Fruit fly (Drosophila melanogaster): ENCODE measurements around the gene CG43783.

The CG43783 gene

DNA sequence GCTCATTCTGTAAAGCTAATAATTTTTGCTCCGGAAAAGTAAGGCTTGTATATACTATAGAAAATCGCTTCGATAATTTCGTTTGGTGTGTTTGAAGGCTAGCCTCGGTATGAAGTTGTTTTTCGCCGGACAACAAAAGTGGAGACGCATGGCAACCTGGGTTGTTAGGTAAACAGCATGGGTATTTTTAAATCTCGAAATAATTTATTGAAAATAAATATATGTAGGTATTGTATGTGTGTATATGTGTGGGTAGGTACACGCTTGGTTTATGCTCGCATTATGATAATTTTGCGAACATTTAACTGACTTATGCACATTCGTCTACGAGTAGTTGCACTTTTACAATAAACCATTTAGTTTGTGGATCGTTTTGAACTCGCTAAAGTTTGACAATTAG is 36.1 kb upstream of the CG43783 start, which contains the start of gene CG5280:
CG5280 (minus strand) TSS at position 101 of the 400 bp plus-strand sequence.
- TF ChIP-seq lola (GFP tag; optimal IDR thresholded peaks at IDR 0.05) (no peak), psq (GFP tag; optimal IDR thresholded peaks at IDR 0.05) (no peak), Rel (GFP tag; optimal IDR thresholded peaks at IDR 0.05) (no peak), Rel (tag; optimal IDR thresholded peaks at IDR 0.05) (no peak), ey (GFP tag; optimal IDR thresholded peaks at IDR 0.05) (no peak), Dif (GFP tag; optimal IDR thresholded peaks at IDR 0.05; ENCODE audit: partially characterized antibody) (no peak), fru (GFP tag; optimal IDR thresholded peaks at IDR 0.05) (no peak)

DNA sequence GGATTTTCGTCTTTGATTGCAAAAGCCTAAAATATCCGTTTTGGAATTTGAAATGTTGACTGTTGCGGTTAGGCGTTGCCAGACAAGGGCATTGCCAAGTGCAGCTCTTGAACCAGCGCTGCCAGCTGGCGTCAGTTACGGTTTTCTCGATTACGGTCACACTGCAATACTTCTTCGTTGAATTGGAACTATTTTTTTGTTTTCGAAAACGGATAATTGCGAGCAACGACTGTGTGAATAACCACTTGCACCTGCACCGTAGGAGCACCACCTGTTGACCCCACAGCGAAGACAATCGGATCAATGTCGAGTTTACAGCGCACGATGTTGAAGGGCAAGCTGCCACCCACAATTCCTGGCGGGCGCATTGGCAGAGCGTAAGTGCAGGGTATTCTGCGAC is 32.5 kb upstream of the CG43783 start, which contains the start of gene CG5068:
CG5068 (plus strand) TSS at position 129 of the 400 bp plus-strand sequence.
- TF ChIP-seq Vsx2 (GFP tag; optimal IDR thresholded peaks at IDR 0.05; ENCODE audit: partially characterized antibody) (peak; percentile 40), CG32264 (GFP tag; optimal IDR thresholded peaks at IDR 0.05) (no peak), Rel (GFP tag; optimal IDR thresholded peaks at IDR 0.05) (no peak), Rel (tag; optimal IDR thresholded peaks at IDR 0.05) (peak; percentile 43)

- TF ChIP-seq Dfd (GFP tag; optimal IDR thresholded peaks at IDR 0.05), result no peak
- no peak for TF ChIP-seq h (GFP tag; optimal IDR thresholded peaks at IDR 0.05)
- TF ChIP-seq br (GFP tag; optimal IDR thresholded peaks at IDR 0.05), result no peak
- TF ChIP-seq dmrt93B (GFP tag; optimal IDR thresholded peaks at IDR 0.05), result no peak
- peak; percentile 3 for TF ChIP-seq fru (GFP tag; optimal IDR thresholded peaks at IDR 0.05)
- no peak for TF ChIP-seq Jra (GFP tag; optimal IDR thresholded peaks at IDR 0.05)
- peak; percentile 18 for TF ChIP-seq Dif (GFP tag; optimal IDR thresholded peaks at IDR 0.05; ENCODE audit: partially characterized antibody)
- TF ChIP-seq Hr78 (GFP tag; optimal IDR thresholded peaks at IDR 0.05), result no peak
- no peak for TF ChIP-seq jim (GFP tag; optimal IDR thresholded peaks at IDR 0.05)
- TF ChIP-seq sage (GFP tag; optimal IDR thresholded peaks at IDR 0.05), result no peak
- no peak for TF ChIP-seq usp (GFP tag; optimal IDR thresholded peaks at IDR 0.05)
- TF ChIP-seq psq (GFP tag; optimal IDR thresholded peaks at IDR 0.05), result no peak
- TF ChIP-seq dsf (GFP tag; optimal IDR thresholded peaks at IDR 0.05; ENCODE audit: borderline replicate concordance), result no peak
- no peak for TF ChIP-seq lola (GFP tag; optimal IDR thresholded peaks at IDR 0.05)
- TF ChIP-seq tai (GFP tag; optimal IDR thresholded peaks at IDR 0.05), result no peak
- no peak for TF ChIP-seq Vsx2 (GFP tag; optimal IDR thresholded peaks at IDR 0.05; ENCODE audit: partially characterized antibody)
- no peak for TF ChIP-seq ey (GFP tag; optimal IDR thresholded peaks at IDR 0.05)
- TF ChIP-seq Rel (GFP tag; optimal IDR thresholded peaks at IDR 0.05), result no peak
- no peak for TF ChIP-seq Rel (tag; optimal IDR thresholded peaks at IDR 0.05)
- TF ChIP-seq CG32264 (GFP tag; optimal IDR thresholded peaks at IDR 0.05), result no peak
- no peak for TF ChIP-seq woc (GFP tag; optimal IDR thresholded peaks at IDR 0.05)
- peak; percentile 32 for TF ChIP-seq OdsH (GFP tag; optimal IDR thresholded peaks at IDR 0.05)
- no peak for TF ChIP-seq foxo (GFP tag; optimal IDR thresholded peaks at IDR 0.05)
- no peak for TF ChIP-seq GATAd (GFP tag; optimal IDR thresholded peaks at IDR 0.05)
- peak; percentile 25 for TF ChIP-seq Sp1 (GFP tag; optimal IDR thresholded peaks at IDR 0.05)
- no peak for TF ChIP-seq sv (GFP tag; optimal IDR thresholded peaks at IDR 0.05)
- no peak for TF ChIP-seq brk (GFP tag; optimal IDR thresholded peaks at IDR 0.05)
- TF ChIP-seq dl (GFP tag; optimal IDR thresholded peaks at IDR 0.05; ENCODE audit: insufficient read depth in 1 of 2, partially characterized antibody in 2 of 2), result no peak
- TF ChIP-seq N (GFP tag; optimal IDR thresholded peaks at IDR 0.05), result no peak
- peak; percentile 41 for TF ChIP-seq Hr83 (GFP tag; optimal IDR thresholded peaks at IDR 0.05; ENCODE audit: poor library complexity, severe bottlenecking)
- TF ChIP-seq Myc (optimal IDR thresholded peaks at IDR 0.05), result no peak
- no peak for TF ChIP-seq pan (optimal IDR thresholded peaks at IDR 0.05)
- TF ChIP-seq HLH106 (tag; optimal IDR thresholded peaks at IDR 0.05), result no peak
- TF ChIP-seq Abd-B (GFP tag; optimal IDR thresholded peaks at IDR 0.05), result no peak
- no peak for TF ChIP-seq rgr (GFP tag; optimal IDR thresholded peaks at IDR 0.05)
- TF ChIP-seq CrebA (GFP tag; optimal IDR thresholded peaks at IDR 0.05; ENCODE audit: borderline replicate concordance), result no peak
- TF ChIP-seq Hnf4 (GFP tag; optimal IDR thresholded peaks at IDR 0.05), result no peak
- no peak for TF ChIP-seq CG9705 (GFP tag; optimal IDR thresholded peaks at IDR 0.05)
- no peak for TF ChIP-seq Mio (GFP tag; optimal IDR thresholded peaks at IDR 0.05)
Observed at dm6 chr3L:8985848-8986320, 31.8 kb upstream of the CG43783 start, which contains the start of gene Galk. Galk (minus strand) TSS chr3L:8986091.
